Worm (Caenorhabditis elegans): ENCODE data around the gene cyp-34A2.
"Not testable (repeated sequence)": the region's sequence is repeated elsewhere in the genome, so short reads cannot be mapped to it uniquely, and the experiment has no call there.

cyp-34A2 gene

DNA sequence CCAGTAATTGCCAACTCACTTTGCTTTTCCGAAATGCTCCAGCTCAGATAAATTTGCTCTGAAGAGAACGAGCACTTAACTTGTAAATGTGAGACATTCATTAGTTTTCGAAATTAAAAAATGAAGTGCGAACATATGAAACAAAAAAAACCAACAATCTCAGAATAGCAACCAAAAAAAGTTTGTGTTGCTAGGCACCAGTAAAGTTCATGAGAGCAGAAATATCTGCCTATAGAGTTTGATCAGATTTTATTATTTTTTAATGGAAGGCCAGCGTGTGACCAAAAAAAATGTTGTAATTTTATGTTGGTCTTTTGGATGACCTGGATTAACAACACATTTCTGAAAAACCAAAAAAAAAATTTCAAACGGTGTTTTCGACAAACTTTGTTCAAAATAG, 26.8 kb downstream of the cyp-34A2 start, which contains the start of gene M01B2.12:
M01B2.12 (minus strand) TSS at position 101 of the 400 bp plus-strand sequence.
- TF ChIP-seq dpff-1 (tag; optimal IDR thresholded peaks at IDR 0.05): no peak

DNA sequence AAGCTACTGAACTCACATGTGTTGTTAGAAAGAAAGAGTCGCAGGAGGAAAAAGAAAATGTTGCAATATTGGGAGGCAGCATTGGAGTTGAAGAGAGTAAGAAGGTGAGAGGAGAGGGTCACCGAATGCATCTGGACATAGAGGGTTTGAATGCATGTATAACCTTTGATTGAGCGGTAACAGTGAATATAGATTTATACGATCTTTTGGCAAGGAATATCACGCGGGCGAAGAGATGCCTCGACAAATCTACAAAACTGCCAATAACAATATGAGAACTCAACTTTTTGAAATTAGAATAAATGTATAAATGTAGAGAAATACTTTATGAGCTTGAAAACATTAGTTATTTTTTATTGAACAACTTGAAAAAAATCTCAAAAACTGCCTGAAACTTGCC, 28.6 kb downstream of the cyp-34A2 start, which contains the start of gene M01B2.10:
M01B2.10 (minus strand) TSS at position 101 of the 400 bp plus-strand sequence.
- TF ChIP-seq ceh-58 (GFP tag; IDR thresholded peaks at IDR 0.05); T26A5.8 (tag; optimal IDR thresholded peaks at IDR 0.05); ztf-3 (GFP tag; optimal IDR thresholded peaks at IDR 0.05): not testable (repeated sequence)

DNA sequence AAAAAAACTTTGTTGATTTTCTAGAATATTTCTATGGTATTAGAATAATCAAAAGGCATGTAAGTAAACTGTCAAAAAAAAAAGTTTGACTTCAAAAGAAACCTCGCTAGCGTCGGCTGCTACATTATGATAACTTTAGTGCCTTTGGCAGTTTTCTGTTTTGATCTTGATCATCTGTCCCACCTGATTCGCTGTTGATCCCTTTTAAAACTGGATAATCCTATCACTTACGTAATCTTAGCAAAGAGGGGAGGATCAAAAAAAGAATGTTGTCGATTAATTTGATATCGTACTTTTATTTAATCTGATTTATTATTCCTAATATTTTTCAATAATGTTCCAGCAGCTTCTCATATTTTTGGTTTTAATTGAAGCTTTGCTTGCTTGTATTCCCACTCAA, 31.0 kb downstream of the cyp-34A2 start, which contains the start of gene M01B2.8:
M01B2.8 (plus strand) TSS at position 301 of the 400 bp plus-strand sequence.
- TF ChIP-seq egrh-3 (GFP tag; IDR thresholded peaks at IDR 0.05): no peak
- TF ChIP-seq fkh-3 (tag; optimal IDR thresholded peaks at IDR 0.05): no peak
- TF ChIP-seq ztf-26 (tag; optimal IDR thresholded peaks at IDR 0.05): no peak
- no peak for TF ChIP-seq cebp-2 (GFP tag; IDR thresholded peaks at IDR 0.05)
- TF ChIP-seq Y53G8AR.9 (GFP tag; conservative IDR thresholded peaks at IDR 0.05): no peak
- no peak for TF ChIP-seq ceh-40 (GFP tag; IDR thresholded peaks at IDR 0.05)
- TF ChIP-seq lsl-1 (GFP tag; optimal IDR thresholded peaks at IDR 0.05): no peak
- TF ChIP-seq rpc-1 (optimal IDR thresholded peaks at IDR 0.05): no peak
- TF ChIP-seq rpc-1 (tag; optimal IDR thresholded peaks at IDR 0.05): no peak
- no peak for TF ChIP-seq F57A8.1 (GFP tag; optimal IDR thresholded peaks at IDR 0.05)
- no peak for TF ChIP-seq egl-18 (GFP tag; IDR thresholded peaks at IDR 0.05)
- TF ChIP-seq tbx-9 (tag; optimal IDR thresholded peaks at IDR 0.05; ENCODE audit: borderline replicate concordance): no peak
- no peak for TF ChIP-seq sdz-38 (tag; optimal IDR thresholded peaks at IDR 0.05)
- no peak for TF ChIP-seq ceh-91 (GFP tag; IDR thresholded peaks at IDR 0.05)
- TF ChIP-seq aptf-3 (GFP tag; IDR thresholded peaks at IDR 0.05): no peak
- no peak for TF ChIP-seq chd-7 (tag; optimal IDR thresholded peaks at IDR 0.05)
- TF ChIP-seq somi-1 (GFP tag; optimal IDR thresholded peaks at IDR 0.05): no peak
- no peak for TF ChIP-seq dox-1 (GFP tag; IDR thresholded peaks at IDR 0.05)
- TF ChIP-seq B0035.1 (tag; optimal IDR thresholded peaks at IDR 0.05): no peak

DNA sequence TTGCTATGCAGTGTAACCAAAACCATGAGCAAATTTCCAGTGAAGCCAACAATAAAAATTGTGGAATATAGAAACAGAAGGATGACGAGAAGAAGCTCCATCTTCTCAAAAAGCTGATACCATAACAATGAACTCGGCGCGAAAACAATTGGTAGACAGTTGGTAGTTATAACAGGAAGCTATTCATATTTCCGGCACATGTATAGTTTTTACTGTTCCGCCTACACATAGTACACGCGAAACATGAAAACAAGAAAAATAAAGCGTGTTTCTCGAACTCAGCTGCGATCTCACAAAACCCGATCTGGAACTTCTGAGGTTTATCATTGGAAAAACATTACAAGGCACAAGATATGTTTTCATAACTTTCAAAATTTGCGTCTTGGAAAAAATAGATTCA, 31.8 kb downstream of the cyp-34A2 start, which contains the start of gene srsx-37:
srsx-37 (minus strand) TSS at position 101 of the 400 bp plus-strand sequence.
- TF ChIP-seq xnd-1 (tag; optimal IDR thresholded peaks at IDR 0.05): no peak
- no peak for TF ChIP-seq bed-1 (GFP tag; IDR thresholded peaks at IDR 0.05)

DNA sequence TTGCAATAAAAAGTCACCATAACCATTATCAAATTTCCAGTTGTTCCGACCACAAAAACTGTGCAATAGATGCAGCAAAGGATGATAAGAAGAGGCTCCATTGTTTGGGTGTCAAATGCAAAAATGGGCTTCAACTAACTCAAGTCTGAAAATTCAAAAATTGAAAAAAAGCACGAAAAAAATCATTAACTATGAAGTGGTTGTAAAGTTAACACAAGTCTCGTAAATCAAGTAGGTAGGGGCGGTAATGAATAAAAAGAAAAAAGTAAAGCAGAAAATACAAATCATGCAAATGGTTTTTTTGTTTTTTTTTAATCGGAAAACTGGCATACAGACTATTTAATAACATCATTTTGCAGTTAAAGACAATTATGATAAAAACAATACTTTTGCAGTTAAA, 34.2 kb downstream of the cyp-34A2 start, which contains the start of gene srsx-39:
srsx-39 (minus strand) TSS at position 101 of the 400 bp plus-strand sequence.
- not testable (repeated sequence) for TF ChIP-seq ztf-25 (GFP tag; IDR thresholded peaks at IDR 0.05); K11D2.4 (GFP tag; IDR thresholded peaks at IDR 0.05); nhr-90 (tag; optimal IDR thresholded peaks at IDR 0.05)

DNA sequence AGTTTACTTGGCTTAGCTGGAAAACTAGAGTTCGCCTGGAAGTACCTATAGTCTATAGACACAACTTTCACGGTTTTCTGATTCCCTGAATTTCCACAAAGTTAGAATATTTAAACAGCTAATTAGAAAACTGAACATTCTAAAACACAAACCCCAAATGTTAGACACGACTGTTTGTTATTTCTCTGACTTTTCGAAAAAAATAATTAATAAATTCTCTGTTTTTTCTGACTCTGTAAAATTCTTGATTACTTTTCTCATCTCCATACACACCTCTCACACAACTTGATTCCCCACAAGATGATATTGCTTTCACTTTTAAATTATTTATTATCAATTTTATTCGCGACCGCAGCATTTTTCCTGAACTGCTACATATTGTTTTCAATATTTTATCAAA, 37.4 kb downstream of the cyp-34A2 start, which contains the start of gene srbc-75:
srbc-75 (plus strand) TSS at position 301 of the 400 bp plus-strand sequence.
- TF ChIP-seq ztf-22 (GFP tag; optimal IDR thresholded peaks at IDR 0.05): no peak
- TF ChIP-seq dpl-1 (GFP tag; optimal IDR thresholded peaks at IDR 0.05): no peak
- no peak for TF ChIP-seq F57A8.1 (GFP tag; optimal IDR thresholded peaks at IDR 0.05)

DNA sequence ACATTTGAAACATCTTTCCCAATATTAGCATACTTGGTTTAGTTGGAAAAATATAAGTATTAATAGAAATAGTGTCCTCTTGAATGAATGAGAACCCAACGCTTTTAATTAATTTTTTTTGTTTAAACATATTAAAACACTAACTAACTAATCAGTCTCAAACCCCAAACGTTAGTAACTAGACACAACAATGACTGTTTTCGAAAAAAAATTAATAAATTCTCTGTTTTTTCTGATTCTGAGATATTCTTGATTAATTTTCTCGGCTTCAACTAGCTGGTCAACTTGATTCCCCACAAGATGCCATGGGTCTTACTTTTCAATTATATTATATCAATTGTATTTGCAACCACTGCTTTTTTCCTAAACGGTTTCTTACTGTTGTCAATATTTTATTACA, 38.8 kb downstream of the cyp-34A2 start, which contains the start of gene srbc-76:
srbc-76 (plus strand) TSS at position 301 of the 400 bp plus-strand sequence.
- no peak for TF ChIP-seq nhr-90 (tag; optimal IDR thresholded peaks at IDR 0.05)
- no peak for TF ChIP-seq nhr-120 (GFP tag; IDR thresholded peaks at IDR 0.05)
- no peak for TF ChIP-seq zfh-2 (GFP tag; conservative IDR thresholded peaks at IDR 0.05)
- TF ChIP-seq ceh-58 (GFP tag; IDR thresholded peaks at IDR 0.05): no peak
- no peak for TF ChIP-seq B0261.1 (tag; optimal IDR thresholded peaks at IDR 0.05)
- no peak for TF ChIP-seq ceh-27 (GFP tag; optimal IDR thresholded peaks at IDR 0.05)
- TF ChIP-seq unc-62 (GFP tag; optimal IDR thresholded peaks at IDR 0.05): no peak
- no peak for TF ChIP-seq mcd-1 (GFP tag; IDR thresholded peaks at IDR 0.05)
- no peak for TF ChIP-seq D2030.7 (GFP tag; IDR thresholded peaks at IDR 0.05)
- no peak for TF ChIP-seq aptf-2 (GFP tag; conservative IDR thresholded peaks at IDR 0.05)
- no peak for TF ChIP-seq snpc-1.3 (tag; optimal IDR thresholded peaks at IDR 0.05; ENCODE audit: insufficient read depth)
- TF ChIP-seq let-526 (GFP tag; IDR thresholded peaks at IDR 0.05): no peak
- TF ChIP-seq hlh-12 (tag; optimal IDR thresholded peaks at IDR 0.05): no peak

All from whole organism, young adult.